Worm (Caenorhabditis elegans) whole organism, L4/young adult: Measurements from ENCODE around the gene cyp-43A1.

Source experiments
- W03F9.2 ChIP-seq: fragments of 150-350 bp; optimal IDR thresholded peaks from 2 replicates; lab custom pipeline; 2014; ENCODE audit warnings: missing biosample characterization, missing genetic modification characterization
- dao-5 ChIP-seq: sonication (generic microtip); optimal IDR thresholded peaks from 2 replicates; lab custom pipeline; 2016; ENCODE audit warnings: missing genotype, missing genetic modification characterization, moderate library complexity, missing compliant biosample characterization
- him-1 ChIP-seq: sonication (generic microtip); optimal IDR thresholded peaks from 2 replicates; lab custom pipeline; 2016; ENCODE audit warnings: missing genotype, missing genetic modification reagents, missing genetic modification characterization, missing compliant biosample characterization

DNA sequence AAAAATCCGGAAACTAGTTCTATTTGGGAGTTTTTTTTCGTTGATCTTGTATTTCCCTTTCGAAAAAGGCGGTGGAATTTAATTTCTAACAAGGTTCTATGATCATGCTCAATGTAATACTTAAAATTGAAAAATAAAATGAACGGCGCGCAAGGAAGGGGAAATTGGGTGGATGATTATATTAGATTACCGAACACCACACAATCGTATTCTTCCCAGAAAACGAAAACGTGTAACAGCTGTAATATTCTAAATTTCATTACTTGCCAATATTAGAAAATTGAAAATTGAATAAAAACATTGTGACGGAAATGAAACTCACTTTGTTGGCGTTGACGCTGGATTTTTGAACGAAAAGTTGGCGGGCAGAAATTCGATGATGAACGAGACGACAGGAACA, 9.4 kb downstream of the cyp-43A1 start:
- no peak for TF ChIP-seq W03F9.2 (tag; lab: Kevin White, UChicago)
- TF ChIP-seq him-1 (tag; lab: Kevin White, UChicago): no peak
- TF ChIP-seq dao-5: no peak
